Fruit fly (Drosophila melanogaster) whole organism, prepupa: ENCODE results near the gene CG13056.

Experiments
- Blimp-1 ChIP-seq: fragments of 200-800 bp; sonication (Bioruptor generic); optimal IDR thresholded peaks from 3 replicates; lab custom pipeline; 2017; ENCODE audit warnings: missing biosample characterization, missing genetic modification characterization, mild to moderate bottlenecking, moderate library complexity, missing genetic modification reagents
- CG10631 ChIP-seq: fragments of 200-800 bp; sonication (Bioruptor generic); optimal IDR thresholded peaks from 2 replicates; lab custom pipeline; 2016; ENCODE audit warnings: missing biosample characterization, missing genetic modification characterization
- CG10669 ChIP-seq: fragments of 200-800 bp; sonication (Bioruptor generic); optimal IDR thresholded peaks from 3 replicates; lab custom pipeline; 2018; ENCODE audit warnings: missing biosample characterization, mild to moderate bottlenecking, missing genetic modification characterization, moderate library complexity
- CG11294 ChIP-seq: fragments of 200-800 bp; sonication (Bioruptor generic); IDR thresholded peaks from 2 replicates; pipeline ENCODE4 v1.3.6; 2022; ENCODE audit warnings: missing biosample characterization, missing genetic modification characterization
- CG11762 ChIP-seq: fragments of 200-800 bp; sonication (Bioruptor generic); optimal IDR thresholded peaks from 3 replicates; lab custom pipeline; 2016; ENCODE audit warnings: missing biosample characterization, missing genetic modification characterization; ENCODE audit not compliant: insufficient read depth
- CG11902 ChIP-seq: fragments of 200-800 bp; sonication (Bioruptor generic); optimal IDR thresholded peaks from 3 replicates; lab custom pipeline; 2016; ENCODE audit warnings: missing biosample characterization, missing genetic modification characterization
- CG1621 ChIP-seq: fragments of 200-800 bp; sonication (Bioruptor generic); optimal IDR thresholded peaks from 3 replicates; lab custom pipeline; 2018; ENCODE audit warnings: missing biosample characterization, mild to moderate bottlenecking, missing genetic modification characterization
- CG16779 ChIP-seq: fragments of 200-800 bp; sonication (Bioruptor generic); optimal IDR thresholded peaks from 3 replicates; lab custom pipeline; 2017; ENCODE audit warnings: missing biosample characterization, mild to moderate bottlenecking, missing genetic modification characterization
- CG3032 ChIP-seq: fragments of 200-800 bp; optimal IDR thresholded peaks from 2 replicates; lab custom pipeline; 2019; ENCODE audit warnings: missing biosample characterization, mild to moderate bottlenecking, missing genetic modification characterization, moderate library complexity
- CG31627 ChIP-seq: fragments of 200-800 bp; sonication (Bioruptor generic); optimal IDR thresholded peaks from 3 replicates; lab custom pipeline; 2016; ENCODE audit warnings: missing biosample characterization, missing genetic modification characterization
- CG32006 ChIP-seq: fragments of 200-800 bp; sonication (Bioruptor generic); optimal IDR thresholded peaks from 3 replicates; lab custom pipeline; 2017; ENCODE audit warnings: missing biosample characterization, mild to moderate bottlenecking, missing genetic modification characterization
- CG34406 ChIP-seq: fragments of 200-800 bp; sonication (Bioruptor generic); optimal IDR thresholded peaks from 3 replicates; lab custom pipeline; 2016; ENCODE audit warnings: missing biosample characterization, missing genetic modification characterization
- CG3919 ChIP-seq: fragments of 200-800 bp; sonication (Bioruptor generic); optimal IDR thresholded peaks from 3 replicates; lab custom pipeline; 2016; ENCODE audit warnings: missing biosample characterization, missing genetic modification characterization
- CG4318 ChIP-seq: fragments of 200-800 bp; sonication (Bioruptor generic); optimal IDR thresholded peaks from 3 replicates; lab custom pipeline; 2017; ENCODE audit warnings: missing biosample characterization, mild to moderate bottlenecking, missing genetic modification characterization
- CG6163 ChIP-seq: fragments of 200-800 bp; sonication (Bioruptor generic); IDR thresholded peaks from 3 replicates; pipeline ENCODE4 v1.3.6; 2022; ENCODE audit warnings: missing biosample characterization, missing genetic modification characterization
- CG6276 ChIP-seq: fragments of 200-800 bp; sonication (Bioruptor generic); optimal IDR thresholded peaks from 2 replicates; lab custom pipeline; 2017; ENCODE audit warnings: missing biosample characterization, mild to moderate bottlenecking, missing genetic modification characterization
- CG6792 ChIP-seq: fragments of 200-800 bp; sonication (Bioruptor generic); optimal IDR thresholded peaks from 3 replicates; lab custom pipeline; 2016; ENCODE audit warnings: missing biosample characterization, missing genetic modification characterization
- CG6808 ChIP-seq: fragments of 200-800 bp; sonication (Bioruptor generic); optimal IDR thresholded peaks from 3 replicates; lab custom pipeline; 2017; ENCODE audit warnings: missing biosample characterization, missing genetic modification characterization, mild to moderate bottlenecking, moderate library complexity, missing genetic modification reagents
- CG6854 ChIP-seq: fragments of 200-800 bp; sonication (Bioruptor generic); optimal IDR thresholded peaks from 2 replicates; lab custom pipeline; 2017; ENCODE audit warnings: missing biosample characterization, mild to moderate bottlenecking, missing genetic modification characterization
- CG7368 ChIP-seq: fragments of 200-800 bp; sonication (Bioruptor generic); optimal IDR thresholded peaks from 3 replicates; lab custom pipeline; 2016; ENCODE audit warnings: missing biosample characterization, missing genetic modification characterization
- CG8119 ChIP-seq: fragments of 200-800 bp; sonication (Bioruptor generic); IDR thresholded peaks from 3 replicates; pipeline ENCODE4 v1.3.6; 2022; ENCODE audit warnings: missing biosample characterization, missing genetic modification characterization
- CG8632 ChIP-seq: fragments of 200-800 bp; sonication (Bioruptor generic); optimal IDR thresholded peaks from 3 replicates; lab custom pipeline; 2016; ENCODE audit warnings: missing biosample characterization, missing genetic modification characterization
- CG9139 ChIP-seq: fragments of 200-800 bp; sonication (Bioruptor generic); optimal IDR thresholded peaks from 3 replicates; lab custom pipeline; 2017; ENCODE audit warnings: missing biosample characterization, mild to moderate bottlenecking, missing genetic modification characterization
- Eip78C ChIP-seq: fragments of 200-800 bp; sonication (Bioruptor generic); peaks from one replicate; lab custom pipeline; 2016; ENCODE audit warnings: missing biosample characterization, missing genetic modification characterization
- Eip93F ChIP-seq: fragments of 200-800 bp; sonication (Bioruptor generic); optimal IDR thresholded peaks from 2 replicates; lab custom pipeline; 2016; ENCODE audit warnings: missing biosample characterization, mild to moderate bottlenecking, missing genetic modification characterization
- Ets21C ChIP-seq: fragments of 200-800 bp; sonication (Bioruptor generic); optimal IDR thresholded peaks from 3 replicates; lab custom pipeline; 2016; ENCODE audit warnings: missing biosample characterization, missing genetic modification characterization
- Ets96B ChIP-seq: fragments of 200-800 bp; optimal IDR thresholded peaks from 2 replicates; lab custom pipeline; 2019; ENCODE audit warnings: missing biosample characterization, mild to moderate bottlenecking, missing genetic modification characterization, moderate library complexity
- Gug ChIP-seq: fragments of 200-800 bp; sonication (Bioruptor generic); IDR thresholded peaks from 2 replicates; pipeline ENCODE4 v1.3.6; 2022; ENCODE audit warnings: missing biosample characterization, missing genetic modification characterization
- Hr39 ChIP-seq: fragments of 200-800 bp; sonication (Bioruptor generic); optimal IDR thresholded peaks from 2 replicates; lab custom pipeline; 2016; ENCODE audit warnings: missing biosample characterization, missing genetic modification characterization
- Lpt ChIP-seq: fragments of 200-800 bp; sonication (Bioruptor generic); optimal IDR thresholded peaks from 3 replicates; lab custom pipeline; 2016; ENCODE audit warnings: missing biosample characterization, missing genetic modification characterization
- OdsH ChIP-seq: fragments of 200-800 bp; sonication (Bioruptor generic); optimal IDR thresholded peaks from 3 replicates; lab custom pipeline; 2016; ENCODE audit warnings: missing biosample characterization, missing genetic modification characterization
- Smox ChIP-seq: fragments of 200-800 bp; sonication (Bioruptor generic); optimal IDR thresholded peaks from 3 replicates; lab custom pipeline; 2016; ENCODE audit warnings: missing biosample characterization, missing genetic modification characterization
- Sox102F ChIP-seq: fragments of 200-800 bp; sonication (Bioruptor generic); optimal IDR thresholded peaks from 2 replicates; lab custom pipeline; 2016; ENCODE audit warnings: missing biosample characterization, mild to moderate bottlenecking, missing genetic modification characterization
- Sox14 ChIP-seq: fragments of 200-800 bp; sonication (Bioruptor generic); optimal IDR thresholded peaks from 3 replicates; lab custom pipeline; 2016; ENCODE audit warnings: missing biosample characterization, missing genetic modification characterization
- Sox15 ChIP-seq: fragments of 200-800 bp; sonication (Bioruptor generic); optimal IDR thresholded peaks from 3 replicates; lab custom pipeline; 2016; ENCODE audit warnings: missing biosample characterization, missing genetic modification characterization
- acj6 ChIP-seq: fragments of 200-800 bp; sonication (Bioruptor generic); optimal IDR thresholded peaks from 3 replicates; lab custom pipeline; 2016; ENCODE audit warnings: missing biosample characterization, missing genetic modification characterization
- cyc ChIP-seq: fragments of 200-800 bp; sonication (Bioruptor generic); optimal IDR thresholded peaks from 3 replicates; lab custom pipeline; 2016; ENCODE audit warnings: missing biosample characterization, missing genetic modification characterization
- dsx ChIP-seq: fragments of 200-800 bp; optimal IDR thresholded peaks from 3 replicates; lab custom pipeline; 2019; ENCODE audit warnings: missing biosample characterization, mild to moderate bottlenecking, missing genetic modification characterization, moderate library complexity; ENCODE audit not compliant: poor library complexity, severe bottlenecking
- eg ChIP-seq: fragments of 200-800 bp; sonication (Bioruptor generic); IDR thresholded peaks from 3 replicates; pipeline ENCODE4 v1.3.6; 2022; ENCODE audit warnings: missing biosample characterization, missing genetic modification characterization
- esn ChIP-seq: fragments of 200-800 bp; sonication (Bioruptor generic); optimal IDR thresholded peaks from 2 replicates; lab custom pipeline; 2016; ENCODE audit warnings: missing biosample characterization, mild to moderate bottlenecking, missing genetic modification characterization, moderate library complexity
- fd59A ChIP-seq: fragments of 200-800 bp; sonication (Bioruptor generic); optimal IDR thresholded peaks from 2 replicates; lab custom pipeline; 2017; ENCODE audit warnings: missing biosample characterization, mild to moderate bottlenecking, missing genetic modification characterization, missing genetic modification reagents
- fd85E ChIP-seq: fragments of 200-800 bp; sonication (Bioruptor generic); optimal IDR thresholded peaks from 3 replicates; lab custom pipeline; 2016; ENCODE audit warnings: missing biosample characterization, missing genetic modification characterization
- lz ChIP-seq: fragments of 200-800 bp; sonication (Bioruptor generic); optimal IDR thresholded peaks from 3 replicates; lab custom pipeline; 2016; ENCODE audit warnings: missing biosample characterization, missing genetic modification characterization
- net ChIP-seq: fragments of 200-800 bp; sonication (Bioruptor generic); optimal IDR thresholded peaks from 3 replicates; lab custom pipeline; 2016; ENCODE audit warnings: missing biosample characterization, missing genetic modification characterization
- pdm3 ChIP-seq: fragments of 200-800 bp; sonication (Bioruptor generic); optimal IDR thresholded peaks from 3 replicates; lab custom pipeline; 2016; ENCODE audit warnings: missing biosample characterization, missing genetic modification characterization
- salr ChIP-seq, 2 experiments: fragments of 200-800 bp; sonication (Bioruptor generic); optimal IDR thresholded peaks; 3 replicates each; lab custom pipeline; 2016 to 2018; ENCODE audit warnings: missing biosample characterization in 2 of 2, missing genetic modification characterization in 2 of 2, mild to moderate bottlenecking in 1 of 2
- spab ChIP-seq: fragments of 200-800 bp; sonication (Bioruptor generic); optimal IDR thresholded peaks from 2 replicates; lab custom pipeline; 2017; ENCODE audit warnings: missing biosample characterization, mild to moderate bottlenecking, missing genetic modification characterization, missing genetic modification reagents
- ss ChIP-seq, 2 experiments: fragments of 200-800 bp; sonication (Bioruptor generic); optimal IDR thresholded peaks; 2 replicates in 1 of 2; 3 replicates in 1 of 2; lab custom pipeline; 2017 to 2018; ENCODE audit warnings: mild to moderate bottlenecking in 2 of 2, missing biosample characterization in 2 of 2, missing genetic modification characterization in 2 of 2, moderate library complexity in 1 of 2
- svp ChIP-seq: fragments of 200-800 bp; sonication (Bioruptor generic); peaks from one replicate; lab custom pipeline; 2016; ENCODE audit warnings: missing biosample characterization, missing genetic modification characterization
- topi ChIP-seq: fragments of 200-800 bp; sonication (Bioruptor generic); optimal IDR thresholded peaks from 3 replicates; lab custom pipeline; 2016; ENCODE audit warnings: missing biosample characterization, missing genetic modification characterization
- vri ChIP-seq: fragments of 200-800 bp; sonication (Bioruptor generic); optimal IDR thresholded peaks from 3 replicates; lab custom pipeline; 2016; ENCODE audit warnings: missing biosample characterization, mild to moderate bottlenecking, missing genetic modification characterization

The CG13056 gene

dm6 chr3L:16361200-16361815, 28.2 kb downstream of the CG13056 start:
- no peak for TF ChIP-seq Gug (GFP tag; lab: Robert Waterston, UW)
- TF ChIP-seq CG8119 (GFP tag; lab: Robert Waterston, UW) = peak; percentile 72; the same call in 2 of the 3 replicates
- peak; percentile 61 for TF ChIP-seq Hr39 (GFP tag; lab: Kevin White, UChicago)
- peak; percentile 89 for TF ChIP-seq CG34406 (GFP tag; lab: Kevin White, UChicago)
- peak; percentile 21; the same call in 1 of the 2 replicates for TF ChIP-seq CG11294 (GFP tag; lab: Robert Waterston, UW)
- TF ChIP-seq lz (GFP tag; lab: Kevin White, UChicago) = peak; percentile 71
- TF ChIP-seq ss (GFP tag; optimal IDR thresholded peaks at IDR 0.05; lab: Kevin White, UChicago) = peak; percentile 95 to 97
- peak; percentile 82 for TF ChIP-seq Sox14 (GFP tag; lab: Kevin White, UChicago)
- peak; percentile 80 for TF ChIP-seq esn (GFP tag; lab: Kevin White, UChicago)
- peak; percentile 27 for TF ChIP-seq Blimp-1 (GFP tag; lab: Kevin White, UChicago)
- TF ChIP-seq CG16779 (tag; lab: Kevin White, UChicago) = peak; percentile 83
- peak; percentile 15 for TF ChIP-seq fd85E (GFP tag; lab: Kevin White, UChicago)
- TF ChIP-seq cyc (GFP tag; lab: Kevin White, UChicago) = peak; percentile 70
- peak; percentile 66 for TF ChIP-seq Sox102F
- peak; percentile 58 for TF ChIP-seq CG3919 (GFP tag; lab: Kevin White, UChicago)
- peak; percentile 93 for TF ChIP-seq CG9139 (GFP tag; lab: Kevin White, UChicago)
- peak; percentile 18 for TF ChIP-seq CG4318 (GFP tag; lab: Kevin White, UChicago)
- peak; percentile 96 for TF ChIP-seq Eip78C
- TF ChIP-seq CG32006 (GFP tag; lab: Kevin White, UChicago) = peak; percentile 71
- peak; percentile 70 for TF ChIP-seq CG11762 (GFP tag; lab: Kevin White, UChicago)
- TF ChIP-seq OdsH (GFP tag; lab: Kevin White, UChicago) = peak; percentile 90
- peak; percentile 92 for TF ChIP-seq acj6 (GFP tag; lab: Kevin White, UChicago)
- TF ChIP-seq CG6163 (GFP tag; lab: Robert Waterston, UW) = peak; percentile 79
- no peak for TF ChIP-seq Eip93F (GFP tag; lab: Kevin White, UChicago)
- peak; percentile 91 for TF ChIP-seq CG1621 (tag; lab: Kevin White, UChicago)
- peak; percentile 39 for TF ChIP-seq Lpt (GFP tag; lab: Kevin White, UChicago)
- peak; percentile 69 for TF ChIP-seq net (GFP tag; lab: Kevin White, UChicago)
- peak; percentile 95 for TF ChIP-seq spab (GFP tag; lab: Kevin White, UChicago)
- TF ChIP-seq CG6276 (GFP tag; lab: Kevin White, UChicago) = no peak
- TF ChIP-seq salr (GFP tag; optimal IDR thresholded peaks at IDR 0.05; lab: Kevin White, UChicago) = peak; percentile 79 to 86
- peak; percentile 58 for TF ChIP-seq CG31627 (GFP tag; lab: Kevin White, UChicago)
- peak; percentile 86 for TF ChIP-seq CG8632 (GFP tag; lab: Kevin White, UChicago)
- TF ChIP-seq CG10669 (GFP tag; lab: Kevin White, UChicago) = peak; percentile 89
- peak; percentile 70 for TF ChIP-seq CG11902
- TF ChIP-seq CG10631 = peak; percentile 93
- TF ChIP-seq svp (GFP tag; lab: Kevin White, UChicago) = peak; percentile 89
- TF ChIP-seq CG6854 (GFP tag; lab: Kevin White, UChicago) = peak; percentile 68
- peak; percentile 38 for TF ChIP-seq Ets21C (GFP tag; lab: Kevin White, UChicago)
- peak; percentile 75 for TF ChIP-seq Smox (GFP tag; lab: Kevin White, UChicago)
- TF ChIP-seq CG6808 = peak; percentile 97
- TF ChIP-seq topi = peak; percentile 79
- peak; percentile 84 for TF ChIP-seq CG6792 (GFP tag; lab: Kevin White, UChicago)
- 0 out of 3 replicates have a peak, but pooled peaks have one; percentile 25 for TF ChIP-seq eg (GFP tag; lab: Robert Waterston, UW)
- peak; percentile 75 for TF ChIP-seq Sox15
- TF ChIP-seq vri = peak; percentile 22
- peak; percentile 84 for TF ChIP-seq pdm3 (GFP tag; lab: Kevin White, UChicago)
- peak; percentile 97 for TF ChIP-seq CG3032
- peak; percentile 96 for TF ChIP-seq fd59A (GFP tag; lab: Kevin White, UChicago)
- TF ChIP-seq CG7368 (GFP tag; lab: Kevin White, UChicago) = peak; percentile 72
- TF ChIP-seq Ets96B (tag; lab: Kevin White, UChicago) = peak; percentile 96
- TF ChIP-seq dsx (GFP tag; lab: Kevin White, UChicago) = peak; percentile 95
